Worm (Caenorhabditis elegans): ENCODE measurements around the gene dnj-9.

dnj-9 gene

DNA sequence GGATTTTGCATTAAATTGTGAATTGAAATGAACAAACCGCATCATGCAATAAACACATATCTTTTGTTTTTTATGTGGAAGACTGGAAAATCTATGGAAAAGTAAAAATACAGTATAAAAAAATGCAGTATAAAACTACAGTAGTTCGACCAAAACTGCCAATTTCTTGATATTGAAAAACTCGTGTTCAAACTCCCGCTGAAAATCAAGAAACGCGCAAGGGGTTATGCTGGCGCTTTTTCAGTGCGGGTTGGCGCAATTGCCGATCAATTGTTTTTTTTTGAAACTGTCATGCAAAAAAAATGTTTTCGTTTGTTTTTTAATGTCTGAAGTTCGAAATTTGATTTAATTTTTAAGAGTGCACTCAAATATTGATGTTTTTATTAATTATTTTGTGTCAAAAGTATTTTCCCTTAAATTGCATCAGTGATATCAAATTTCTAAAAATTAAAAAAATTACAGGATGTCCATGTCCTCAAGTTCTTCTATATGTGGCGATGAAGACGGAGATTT is at the start of gene dnj-9 (continued):
- peak; percentile 89 for TF ChIP-seq pha-4 (GFP tag; IDR thresholded peaks at IDR 0.05)
- TF ChIP-seq pha-4 (tag; optimal IDR thresholded peaks at IDR 0.05) = peak; percentile 94
- TF ChIP-seq dmd-9 (GFP tag; IDR thresholded peaks at IDR 0.05) = peak; percentile 90
- no peak for TF ChIP-seq ama-1 (optimal IDR thresholded peaks at IDR 0.05)
- TF ChIP-seq hif-1 (tag; optimal IDR thresholded peaks at IDR 0.05) = peak; percentile 52 to 72
- peak; percentile 88 for TF ChIP-seq T20F7.1 (GFP tag; optimal IDR thresholded peaks at IDR 0.05)
- TF ChIP-seq ceh-62 (tag; optimal IDR thresholded peaks at IDR 0.05) = no peak
- peak; percentile 94 for TF ChIP-seq spr-1 (tag; optimal IDR thresholded peaks at IDR 0.05)
- no peak for TF ChIP-seq gei-8 (GFP tag; optimal IDR thresholded peaks at IDR 0.05)
- TF ChIP-seq mxl-3 (GFP tag; optimal IDR thresholded peaks at IDR 0.05) = peak; percentile 55
- TF ChIP-seq Y105C5A.15 (GFP tag; IDR thresholded peaks at IDR 0.05) = no peak
- 0 out of 2 replicates have a peak, but pooled peaks have one; percentile 20 for TF ChIP-seq ceh-44 (GFP tag; IDR thresholded peaks at IDR 0.05)
- peak; percentile 68 to 96 for TF ChIP-seq lsy-2 (tag; optimal IDR thresholded peaks at IDR 0.05)
- peak; percentile 89 for TF ChIP-seq lin-1 (GFP tag; IDR thresholded peaks at IDR 0.05)
- TF ChIP-seq fos-1 (tag; optimal IDR thresholded peaks at IDR 0.05) = no peak
- peak; percentile 94 for TF ChIP-seq zfp-3 (GFP tag; conservative IDR thresholded peaks at IDR 0.05)
- peak; percentile 73; the same call in 1 of the 2 replicates for TF ChIP-seq snpc-1.2 (GFP tag; IDR thresholded peaks at IDR 0.05)
- TF ChIP-seq ctbp-1 (GFP tag; IDR thresholded peaks at IDR 0.05) = peak; percentile 88
- peak; percentile 52 for TF ChIP-seq unc-130 (GFP tag; optimal IDR thresholded peaks at IDR 0.05)
- TF ChIP-seq nhr-77 (tag; optimal IDR thresholded peaks at IDR 0.05) = peak; percentile 93
- peak; percentile 99 for TF ChIP-seq aha-1 (tag)
- TF ChIP-seq jun-1 (tag; optimal IDR thresholded peaks at IDR 0.05) = peak; percentile 69
- peak; percentile 95 for TF ChIP-seq mes-2 (tag; optimal IDR thresholded peaks at IDR 0.05; ENCODE audit: poor library complexity, severe bottlenecking)
- no peak for TF ChIP-seq nhr-111 (GFP tag; optimal IDR thresholded peaks at IDR 0.05)
- no peak for TF ChIP-seq ztf-11 (tag; optimal IDR thresholded peaks at IDR 0.05)
- peak; percentile 19 for TF ChIP-seq snpc-4 (tag; optimal IDR thresholded peaks at IDR 0.05)
- TF ChIP-seq nhr-42 (GFP tag; IDR thresholded peaks at IDR 0.05) = peak; percentile 82
- no peak for TF ChIP-seq vab-7 (GFP tag; IDR thresholded peaks at IDR 0.05)
- TF ChIP-seq egl-27 (tag; optimal IDR thresholded peaks at IDR 0.05) = no peak
- peak; percentile 91 for TF ChIP-seq saeg-2 (GFP tag; IDR thresholded peaks at IDR 0.05)
- peak; percentile 62 for TF ChIP-seq ceh-32 (tag; optimal IDR thresholded peaks at IDR 0.05; ENCODE audit: poor library complexity)
- TF ChIP-seq ceh-82 (tag; optimal IDR thresholded peaks at IDR 0.05) = no peak
- peak; percentile 80 for TF ChIP-seq mxl-2 (GFP tag; conservative IDR thresholded peaks at IDR 0.05)
- TF ChIP-seq lin-39 (tag; optimal IDR thresholded peaks at IDR 0.05) = no peak
- TF ChIP-seq ces-1 (GFP tag; optimal IDR thresholded peaks at IDR 0.05) = peak; percentile 52
- TF ChIP-seq ztf-7 (tag; optimal IDR thresholded peaks at IDR 0.05) = peak; percentile 82
- no peak for TF ChIP-seq unc-39 (tag; optimal IDR thresholded peaks at IDR 0.05)
- TF ChIP-seq ceh-28 (tag; optimal IDR thresholded peaks at IDR 0.05) = no peak
- peak; percentile 18 for TF ChIP-seq lir-3 (tag; optimal IDR thresholded peaks at IDR 0.05)
- TF ChIP-seq zip-11 (GFP tag; IDR thresholded peaks at IDR 0.05) = no peak
- no peak for TF ChIP-seq nhr-237 (tag; optimal IDR thresholded peaks at IDR 0.05)
- TF ChIP-seq fkh-10 (GFP tag; optimal IDR thresholded peaks at IDR 0.05) = peak; percentile 86
- no peak for TF ChIP-seq Y75B8A.6 (GFP tag; IDR thresholded peaks at IDR 0.05)
- peak; percentile 89 for TF ChIP-seq nhr-48 (tag; optimal IDR thresholded peaks at IDR 0.05)
- TF ChIP-seq arid-1 (GFP tag; conservative IDR thresholded peaks at IDR 0.05) = peak; percentile 83
- TF ChIP-seq spr-3 (GFP tag; optimal IDR thresholded peaks at IDR 0.05) = peak; percentile 92
- peak; percentile 64 for TF ChIP-seq zip-2 (tag; optimal IDR thresholded peaks at IDR 0.05)
- TF ChIP-seq cey-2 (tag; optimal IDR thresholded peaks at IDR 0.05; ENCODE audit: borderline replicate concordance, insufficient read depth) = no peak
- TF ChIP-seq lin-38 (GFP tag; IDR thresholded peaks at IDR 0.05) = peak; percentile 92
- TF ChIP-seq T26A8.4 (GFP tag; IDR thresholded peaks at IDR 0.05) = peak; percentile 95
- peak; percentile 98 for TF ChIP-seq dve-1 (tag; optimal IDR thresholded peaks at IDR 0.05; ENCODE audit: insufficient read depth)
